Fruit fly (Drosophila melanogaster) whole organism, embryonic: ENCODE measurements around the gene CG13884.

Experiments used
- Awh ChIP-seq: fragments of 200-800 bp; sonication (Bioruptor generic); IDR thresholded peaks from 2 replicates; pipeline ENCODE4, ENCODE4 v1.3.6; 2022; ENCODE audit warnings: missing biosample characterization, missing genetic modification characterization
- Blimp-1 ChIP-seq: fragments of 200-800 bp; sonication (Bioruptor generic); optimal IDR thresholded peaks from 3 replicates; lab custom pipeline; 2018; ENCODE audit warnings: missing biosample characterization, missing genetic modification characterization, mild to moderate bottlenecking, moderate library complexity, missing genetic modification reagents
- CG12391 ChIP-seq: fragments of 200-800 bp; sonication (Bioruptor generic); optimal IDR thresholded peaks from 3 replicates; lab custom pipeline; 2018; ENCODE audit warnings: missing biosample characterization, mild to moderate bottlenecking, missing genetic modification characterization, moderate library complexity
- CG15269 ChIP-seq: fragments of 200-800 bp; sonication (Bioruptor generic); optimal IDR thresholded peaks from 2 replicates; lab custom pipeline; 2018; ENCODE audit warnings: missing biosample characterization, mild to moderate bottlenecking, missing genetic modification characterization, moderate library complexity
- CG1529 ChIP-seq: fragments of 200-800 bp; sonication (Bioruptor generic); optimal IDR thresholded peaks from 3 replicates; lab custom pipeline; 2018; ENCODE audit warnings: missing biosample characterization, missing genetic modification characterization
- CG1603 ChIP-seq: fragments of 200-800 bp; sonication (Bioruptor generic); optimal IDR thresholded peaks from 2 replicates; lab custom pipeline; 2019; ENCODE audit warnings: missing biosample characterization, mild to moderate bottlenecking, missing genetic modification characterization, moderate library complexity
- CG2889 ChIP-seq: fragments of 200-800 bp; sonication (Bioruptor generic); IDR thresholded peaks from 3 replicates; pipeline ENCODE4 v1.3.6; 2022; ENCODE audit warnings: missing biosample characterization, missing genetic modification characterization
- CG33557 ChIP-seq: fragments of 200-800 bp; sonication (Bioruptor generic); optimal IDR thresholded peaks from 2 replicates; lab custom pipeline; 2019; ENCODE audit warnings: missing biosample characterization, mild to moderate bottlenecking, missing genetic modification characterization, moderate library complexity
- CG4404 ChIP-seq: fragments of 200-800 bp; sonication (Bioruptor generic); IDR thresholded peaks from 2 replicates; pipeline ENCODE4 v1.3.6; 2022; ENCODE audit warnings: missing biosample characterization, missing genetic modification characterization
- CG4617 ChIP-seq: fragments of 200-800 bp; sonication (Bioruptor generic); optimal IDR thresholded peaks from 3 replicates; lab custom pipeline; 2016; ENCODE audit warnings: missing biosample characterization, missing genetic modification characterization, borderline replicate concordance
- CG4707 ChIP-seq: fragments of 200-800 bp; sonication (Bioruptor generic); optimal IDR thresholded peaks from 2 replicates; lab custom pipeline; 2018; ENCODE audit warnings: missing biosample characterization, mild to moderate bottlenecking, missing genetic modification characterization, moderate library complexity
- CG5953 ChIP-seq: fragments of 200-800 bp; sonication (Bioruptor generic); IDR thresholded peaks from 2 replicates; pipeline ENCODE4 v1.3.6; 2022; ENCODE audit warnings: missing biosample characterization, missing genetic modification characterization
- CG6813 ChIP-seq: fragments of 200-800 bp; sonication (Bioruptor generic); optimal IDR thresholded peaks from 2 replicates; lab custom pipeline; 2017; ENCODE audit warnings: missing biosample characterization, missing genetic modification characterization, mild to moderate bottlenecking, moderate library complexity, missing genetic modification reagents
- CG7745 ChIP-seq: fragments of 200-800 bp; sonication (Bioruptor generic); optimal IDR thresholded peaks from 2 replicates; lab custom pipeline; 2018; ENCODE audit warnings: missing biosample characterization, mild to moderate bottlenecking, missing genetic modification characterization, moderate library complexity
- CG7786 ChIP-seq: fragments of 200-800 bp; sonication (Bioruptor generic); optimal IDR thresholded peaks from 2 replicates; lab custom pipeline; 2016; ENCODE audit warnings: missing biosample characterization, missing genetic modification characterization
- CG7963 ChIP-seq: fragments of 200-800 bp; sonication (Bioruptor generic); IDR thresholded peaks from 3 replicates; pipeline ENCODE4 v1.3.6; 2022; ENCODE audit warnings: missing biosample characterization, missing genetic modification characterization; ENCODE audit not compliant: partially characterized antibody
- CG9437 ChIP-seq: fragments of 200-800 bp; sonication (Bioruptor generic); optimal IDR thresholded peaks from 2 replicates; lab custom pipeline; 2018; ENCODE audit warnings: missing biosample characterization, mild to moderate bottlenecking, missing genetic modification characterization
- CkIIα-i1 ChIP-seq: fragments of 200-800 bp; sonication (Bioruptor generic); IDR thresholded peaks from 2 replicates; pipeline ENCODE4 v1.3.6; 2022; ENCODE audit warnings: missing biosample characterization, missing genetic modification characterization
- CrebB ChIP-seq: fragments of 200-800 bp; sonication (Bioruptor generic); optimal IDR thresholded peaks from 3 replicates; lab custom pipeline; 2018; ENCODE audit warnings: missing biosample characterization, mild to moderate bottlenecking, missing genetic modification characterization
- Dad ChIP-seq: fragments of 200-800 bp; sonication (Bioruptor generic); optimal IDR thresholded peaks from 3 replicates; lab custom pipeline; 2016; ENCODE audit warnings: missing biosample characterization, missing genetic modification characterization
- Deaf1 ChIP-seq: fragments of 200-800 bp; optimal IDR thresholded peaks from 3 replicates; lab custom pipeline; 2019; ENCODE audit warnings: missing biosample characterization, mild to moderate bottlenecking, missing genetic modification characterization, moderate library complexity
- Dll ChIP-seq: fragments of 200-800 bp; sonication (Bioruptor generic); IDR thresholded peaks from 4 replicates; pipeline ENCODE4 v1.3.6; 2022; ENCODE audit warnings: missing biosample characterization, missing genetic modification characterization; ENCODE audit not compliant: partially characterized antibody
- Doc3 ChIP-seq: fragments of 200-800 bp; sonication (Bioruptor generic); IDR thresholded peaks from 3 replicates; pipeline ENCODE4 v1.3.6; 2022; ENCODE audit warnings: missing biosample characterization, missing genetic modification characterization; ENCODE audit not compliant: partially characterized antibody
- Eip74EF ChIP-seq, 2 experiments: fragments of 200-800 bp in 1 of 2; fragments of >200 bp in 1 of 2; sonication (Bioruptor generic) in 1 of 2; optimal IDR thresholded peaks; 2 replicates each; lab custom pipeline; 2017 to 2019; ENCODE audit warnings: missing biosample characterization in 2 of 2, missing genetic modification characterization in 2 of 2, mild to moderate bottlenecking in 1 of 2, moderate library complexity in 1 of 2
- H15 ChIP-seq: fragments of 200-800 bp; sonication (Bioruptor generic); IDR thresholded peaks from 3 replicates; pipeline ENCODE4 v1.3.6; 2022; ENCODE audit warnings: missing biosample characterization, missing genetic modification characterization
- HmgZ ChIP-seq: fragments of 200-800 bp; sonication (Bioruptor generic); optimal IDR thresholded peaks from 2 replicates; lab custom pipeline; 2018; ENCODE audit warnings: missing biosample characterization, mild to moderate bottlenecking, missing genetic modification characterization
- Hr39 ChIP-seq: fragments of >200 bp; optimal IDR thresholded peaks from 2 replicates; lab custom pipeline; 2017
- Kr ChIP-seq: fragments of 200-800 bp; sonication (Bioruptor generic); optimal IDR thresholded peaks from 2 replicates; lab custom pipeline; 2017; ENCODE audit warnings: missing biosample characterization, mild to moderate bottlenecking, missing genetic modification characterization
- Lpt ChIP-seq: fragments of >200 bp; optimal IDR thresholded peaks from 2 replicates; lab custom pipeline; 2018; ENCODE audit warnings: missing biosample characterization, missing genetic modification characterization
- Mrtf ChIP-seq: fragments of 200-800 bp; sonication (Bioruptor generic); IDR thresholded peaks from 3 replicates; pipeline ENCODE4 v1.3.6; 2022; ENCODE audit warnings: missing biosample characterization, missing genetic modification characterization
- Poxn ChIP-seq: fragments of 200-800 bp; sonication (Bioruptor generic); IDR thresholded peaks from 2 replicates; pipeline ENCODE4 v1.3.6; 2022; ENCODE audit warnings: missing biosample characterization, missing genetic modification characterization
- Spps ChIP-seq: fragments of 200-800 bp; sonication (Bioruptor generic); optimal IDR thresholded peaks from 2 replicates; lab custom pipeline; 2018; ENCODE audit warnings: missing biosample characterization, mild to moderate bottlenecking, missing genetic modification characterization
- Trl ChIP-seq, 3 experiments: fragments of >200 bp in 2 of 3; fragments of 200-800 bp in 1 of 3; sonication (Bioruptor generic) in 1 of 3; optimal IDR thresholded peaks; 2 replicates in 1 of 3; 3 replicates in 2 of 3; lab custom pipeline; 2016 to 2017; ENCODE audit warnings: missing biosample characterization in 1 of 3, missing genetic modification characterization in 1 of 3
- YL-1 ChIP-seq: fragments of 200-800 bp; sonication (Bioruptor generic); optimal IDR thresholded peaks from 3 replicates; lab custom pipeline; 2017; ENCODE audit warnings: missing biosample characterization, mild to moderate bottlenecking, missing genetic modification characterization
- az2 ChIP-seq: fragments of 200-800 bp; sonication (Bioruptor generic); optimal IDR thresholded peaks from 3 replicates; lab custom pipeline; 2016; ENCODE audit warnings: missing biosample characterization, missing genetic modification characterization
- cad ChIP-seq: fragments of >200 bp; optimal IDR thresholded peaks from 2 replicates; lab custom pipeline; 2017; ENCODE audit warnings: missing biosample characterization, missing genetic modification characterization
- cato ChIP-seq: fragments of 200-800 bp; sonication (Bioruptor generic); optimal IDR thresholded peaks from 2 replicates; lab custom pipeline; 2016; ENCODE audit warnings: missing biosample characterization, missing genetic modification characterization, borderline replicate concordance
- chm ChIP-seq: fragments of 200-800 bp; sonication (Bioruptor generic); IDR thresholded peaks from 2 replicates; pipeline ENCODE4 v1.3.6; 2022; ENCODE audit warnings: missing biosample characterization, missing genetic modification characterization
- crp ChIP-seq, 2 experiments: fragments of 200-800 bp; sonication (Bioruptor generic); optimal IDR thresholded peaks; 2 replicates in 1 of 2; 3 replicates in 1 of 2; lab custom pipeline; 2017; ENCODE audit warnings: missing biosample characterization in 2 of 2, missing genetic modification characterization in 2 of 2, mild to moderate bottlenecking in 1 of 2, moderate library complexity in 1 of 2
- dati ChIP-seq: fragments of 200-800 bp; sonication (Bioruptor generic); IDR thresholded peaks from 2 replicates; pipeline ENCODE4 v1.3.6; 2022; ENCODE audit warnings: missing biosample characterization, missing genetic modification characterization
- gcm2 ChIP-seq: fragments of 200-800 bp; sonication (Bioruptor generic); optimal IDR thresholded peaks from 2 replicates; lab custom pipeline; 2016; ENCODE audit warnings: missing biosample characterization, missing genetic modification characterization
- grau ChIP-seq: fragments of 200-800 bp; optimal IDR thresholded peaks from 3 replicates; lab custom pipeline; 2019; ENCODE audit warnings: missing biosample characterization, mild to moderate bottlenecking, missing genetic modification characterization, moderate library complexity
- luna ChIP-seq: fragments of 200-800 bp; sonication (Bioruptor generic); optimal IDR thresholded peaks from 2 replicates; lab custom pipeline; 2016; ENCODE audit warnings: missing biosample characterization, missing genetic modification characterization
- psq ChIP-seq: fragments of 200-800 bp; sonication (Bioruptor generic); optimal IDR thresholded peaks from 2 replicates; lab custom pipeline; 2017; ENCODE audit warnings: missing biosample characterization, missing genetic modification characterization
- sens-2 ChIP-seq: fragments of 200-800 bp; sonication (Bioruptor generic); IDR thresholded peaks from 2 replicates; pipeline ENCODE4 v1.3.6; 2022; ENCODE audit warnings: missing biosample characterization, missing genetic modification characterization
- slp2 ChIP-seq: fragments of 200-800 bp; sonication (Bioruptor generic); optimal IDR thresholded peaks from 2 replicates; lab custom pipeline; 2016; ENCODE audit warnings: missing biosample characterization, missing genetic modification characterization
- stc ChIP-seq: fragments of 200-800 bp; sonication (Bioruptor generic); IDR thresholded peaks from 2 replicates; pipeline ENCODE4 v1.3.6; 2022; ENCODE audit warnings: missing biosample characterization, missing genetic modification characterization
- twi ChIP-seq: fragments of 200-800 bp; optimal IDR thresholded peaks from 2 replicates; lab custom pipeline; 2019; ENCODE audit warnings: missing biosample characterization, mild to moderate bottlenecking, missing genetic modification characterization, moderate library complexity
- unpg ChIP-seq: fragments of 200-800 bp; sonication (Bioruptor generic); optimal IDR thresholded peaks from 3 replicates; lab custom pipeline; 2018; ENCODE audit warnings: missing biosample characterization, mild to moderate bottlenecking, missing genetic modification characterization, moderate library complexity
- usp ChIP-seq: fragments of >200 bp; optimal IDR thresholded peaks from 2 replicates; lab custom pipeline; 2017; ENCODE audit warnings: missing biosample characterization, missing genetic modification characterization

The CG13884 gene

dm6 chr3L:350651-351228 is 15.5 kb downstream of the CG13884 start (continued):
- TF ChIP-seq Deaf1 (tag; lab: Kevin White, UChicago) (no peak), sens-2 (GFP tag; lab: Robert Waterston, UW) (no peak), Awh (GFP tag; lab: Robert Waterston, UW) (peak; percentile 72), Dll (GFP tag; lab: Robert Waterston, UW) (no peak), CG5953 (peak; percentile 66), cad (no peak), YL-1 (GFP tag; lab: Kevin White, UChicago) (no peak), Kr (GFP tag; lab: Kevin White, UChicago) (no peak), CkIIα-i1 (GFP tag; lab: Robert Waterston, UW) (no peak), grau (tag; lab: Kevin White, UChicago) (peak; percentile 73), twi (tag; lab: Kevin White, UChicago) (no peak), Blimp-1 (GFP tag; lab: Kevin White, UChicago) (peak; percentile 83), Lpt (GFP tag; lab: Kevin White, UChicago) (no peak), HmgZ (tag; lab: Kevin White, UChicago) (peak; percentile 67), Trl (optimal IDR thresholded peaks at IDR 0.05; lab: Kevin White, UChicago) (no peak), Trl (GFP tag; optimal IDR thresholded peaks at IDR 0.05; lab: Kevin White, UChicago) (peak; percentile 39), CG33557 (GFP tag; lab: Kevin White, UChicago) (no peak), CrebB (tag; lab: Kevin White, UChicago) (no peak), crp (GFP tag; optimal IDR thresholded peaks at IDR 0.05; lab: Kevin White, UChicago) (no peak), Hr39 (lab: Kevin White, UChicago) (no peak), Doc3 (GFP tag; lab: Robert Waterston, UW) (no peak), CG1529 (no peak), cato (peak; percentile 15), Eip74EF (GFP tag; optimal IDR thresholded peaks at IDR 0.05; lab: Kevin White, UChicago) (peak in 1 of 2 experiments; percentile 83), luna (GFP tag; lab: Kevin White, UChicago) (peak; percentile 43), psq (GFP tag; lab: Kevin White, UChicago) (peak; percentile 29), CG2889 (GFP tag; lab: Robert Waterston, UW) (0 out of 3 replicates have a peak, but pooled peaks have one; percentile 22), CG7786 (peak; percentile 52), az2 (GFP tag; lab: Kevin White, UChicago) (peak; percentile 70), CG4617 (GFP tag; lab: Kevin White, UChicago) (peak; percentile 18), CG15269 (tag; lab: Kevin White, UChicago) (peak; percentile 79), CG1603 (tag; lab: Kevin White, UChicago) (no peak), slp2 (GFP tag; lab: Kevin White, UChicago) (peak; percentile 55), usp (no peak), Mrtf (GFP tag; lab: Robert Waterston, UW) (peak; percentile 69), Poxn (GFP tag; lab: Robert Waterston, UW) (no peak), stc (GFP tag; lab: Robert Waterston, UW) (peak; percentile 76), CG7745 (tag; lab: Kevin White, UChicago) (no peak), CG12391 (peak; percentile 79), Dad (GFP tag; lab: Kevin White, UChicago) (peak; percentile 52), CG9437 (GFP tag; lab: Kevin White, UChicago) (peak; percentile 51), CG4707 (peak; percentile 7), gcm2 (GFP tag; lab: Kevin White, UChicago) (no peak), H15 (GFP tag; lab: Robert Waterston, UW) (peak; percentile 56; the same call in 2 of the 3 replicates), Spps (tag; lab: Kevin White, UChicago) (peak; percentile 58), dati (GFP tag; lab: Robert Waterston, UW) (peak; percentile 62; the same call in 1 of the 2 replicates), CG6813 (no peak), CG4404 (GFP tag; lab: Robert Waterston, UW) (peak; percentile 45; the same call in 1 of the 2 replicates), chm (GFP tag; lab: Robert Waterston, UW) (peak; percentile 55; the same call in 1 of the 2 replicates), CG7963 (no peak), unpg (GFP tag; lab: Kevin White, UChicago) (peak; percentile 76)
